Fruit fly (Drosophila melanogaster) whole organism, wandering third instar larva: ENCODE results near the gene CG46463.

ENCODE experiments used
- Abd-B ChIP-seq: fragments of >200 bp; optimal IDR thresholded peaks from 2 replicates; lab custom pipeline; 2017; ENCODE audit warnings: missing biosample characterization, missing genetic modification characterization
- CG32264 ChIP-seq: fragments of 200-800 bp; sonication (Bioruptor generic); optimal IDR thresholded peaks from 2 replicates; lab custom pipeline; 2016; ENCODE audit warnings: missing biosample characterization, missing genetic modification characterization
- CG9705 ChIP-seq: fragments of 200-800 bp; sonication (Bioruptor generic); optimal IDR thresholded peaks from 2 replicates; lab custom pipeline; 2018; ENCODE audit warnings: missing biosample characterization, mild to moderate bottlenecking, missing genetic modification characterization
- CrebA ChIP-seq: fragments of 200-800 bp; sonication (Bioruptor generic); optimal IDR thresholded peaks from 2 replicates; lab custom pipeline; 2016; ENCODE audit warnings: missing biosample characterization, mild to moderate bottlenecking, missing genetic modification characterization, borderline replicate concordance
- Dfd ChIP-seq: fragments of >200 bp; optimal IDR thresholded peaks from 2 replicates; lab custom pipeline; 2017; ENCODE audit warnings: missing biosample characterization, missing genetic modification characterization
- Dif ChIP-seq: fragments of 200-275, 200-300 bp; sonication (Bioruptor generic); optimal IDR thresholded peaks from 2 replicates; lab custom pipeline; 2018; ENCODE audit warnings: missing biosample characterization, missing genetic modification characterization; ENCODE audit not compliant: partially characterized antibody
- GATAd ChIP-seq: sonication (Bioruptor generic); optimal IDR thresholded peaks from 2 replicates; lab custom pipeline; 2016; ENCODE audit warnings: missing biosample characterization, missing genetic modification characterization
- HLH106 ChIP-seq: fragments of 200-800 bp; optimal IDR thresholded peaks from 3 replicates; lab custom pipeline; 2019; ENCODE audit warnings: missing biosample characterization, mild to moderate bottlenecking, missing genetic modification characterization, moderate library complexity
- Hnf4 ChIP-seq: fragments of 200-800 bp; sonication (Bioruptor generic); optimal IDR thresholded peaks from 2 replicates; lab custom pipeline; 2016; ENCODE audit warnings: missing biosample characterization, mild to moderate bottlenecking, missing genetic modification characterization
- Hr78 ChIP-seq: fragments of >200 bp; optimal IDR thresholded peaks from 2 replicates; lab custom pipeline; 2017; ENCODE audit warnings: missing biosample characterization, missing genetic modification characterization
- Hr83 ChIP-seq: fragments of 200-300 bp; sonication (Bioruptor generic); optimal IDR thresholded peaks from 2 replicates; lab custom pipeline; 2016; ENCODE audit warnings: missing biosample characterization, mild to moderate bottlenecking, missing genetic modification characterization, moderate library complexity; ENCODE audit not compliant: poor library complexity, severe bottlenecking
- Jra ChIP-seq: sonication (Bioruptor generic); optimal IDR thresholded peaks from 2 replicates; lab custom pipeline; 2016; ENCODE audit warnings: missing biosample characterization, missing genetic modification characterization
- Mio ChIP-seq: sonication (Bioruptor generic); optimal IDR thresholded peaks from 2 replicates; lab custom pipeline; 2016; ENCODE audit warnings: missing biosample characterization, missing genetic modification characterization
- Myc ChIP-seq: fragments of >200 bp; optimal IDR thresholded peaks from 2 replicates; lab custom pipeline; 2017
- N ChIP-seq: fragments of >200 bp; optimal IDR thresholded peaks from 2 replicates; lab custom pipeline; 2018; ENCODE audit warnings: missing biosample characterization, missing external identifiers, missing genetic modification characterization
- OdsH ChIP-seq: fragments of 200-800 bp; sonication (Bioruptor generic); optimal IDR thresholded peaks from 2 replicates; lab custom pipeline; 2016; ENCODE audit warnings: missing biosample characterization, mild to moderate bottlenecking, missing genetic modification characterization
- Rel ChIP-seq, 2 experiments: fragments of 200-800 bp; sonication (Bioruptor generic) in 1 of 2; optimal IDR thresholded peaks; 2 replicates in 1 of 2; 3 replicates in 1 of 2; lab custom pipeline; 2016 to 2019; ENCODE audit warnings: mild to moderate bottlenecking in 2 of 2, missing biosample characterization in 2 of 2, missing genetic modification characterization in 2 of 2, moderate library complexity in 1 of 2
- Sp1 ChIP-seq: fragments of 200-800 bp; sonication (Bioruptor generic); optimal IDR thresholded peaks from 3 replicates; lab custom pipeline; 2019; ENCODE audit warnings: missing biosample characterization, mild to moderate bottlenecking, missing genetic modification characterization, moderate library complexity
- dl ChIP-seq, 2 experiments: fragments of 175-275, 200-275 bp in 1 of 2; fragments of 200-275 bp in 1 of 2; sonication (Bioruptor generic); optimal IDR thresholded peaks; lab custom pipeline; 2018; ENCODE audit warnings: mild to moderate bottlenecking in 2 of 2, missing biosample characterization in 2 of 2, missing genetic modification characterization in 2 of 2, moderate library complexity in 2 of 2; ENCODE audit not compliant: partially characterized antibody in 2 of 2, insufficient read depth in 1 of 2
- dmrt93B ChIP-seq: fragments of 200-800 bp; sonication (Bioruptor generic); optimal IDR thresholded peaks from 2 replicates; lab custom pipeline; 2018; ENCODE audit warnings: missing biosample characterization, mild to moderate bottlenecking, missing genetic modification characterization
- dsf ChIP-seq: sonication (Bioruptor generic); optimal IDR thresholded peaks from 2 replicates; lab custom pipeline; 2016; ENCODE audit warnings: missing biosample characterization, missing genetic modification characterization, borderline replicate concordance
- ey ChIP-seq: fragments of 200-800 bp; sonication (Bioruptor generic); optimal IDR thresholded peaks from 2 replicates; lab custom pipeline; 2016; ENCODE audit warnings: missing biosample characterization, missing genetic modification characterization
- foxo ChIP-seq, 2 experiments: fragments of 200-800 bp; sonication (Bioruptor generic); optimal IDR thresholded peaks; 2 replicates in 1 of 2; 3 replicates in 1 of 2; lab custom pipeline; 2016 to 2017; ENCODE audit warnings: missing biosample characterization in 2 of 2, missing genetic modification characterization in 2 of 2
- fru ChIP-seq: fragments of 200-800 bp; sonication (Bioruptor generic); optimal IDR thresholded peaks from 3 replicates; lab custom pipeline; 2016; ENCODE audit warnings: missing biosample characterization, mild to moderate bottlenecking, missing genetic modification characterization
- h ChIP-seq: fragments of 200-800 bp; sonication (Bioruptor generic); optimal IDR thresholded peaks from 3 replicates; lab custom pipeline; 2016; ENCODE audit warnings: missing biosample characterization, mild to moderate bottlenecking, missing genetic modification characterization
- lola ChIP-seq: fragments of >200 bp; optimal IDR thresholded peaks from 2 replicates; lab custom pipeline; 2017; ENCODE audit warnings: missing biosample characterization, missing genetic modification characterization
- psq ChIP-seq: fragments of 200-800 bp; sonication (Bioruptor generic); optimal IDR thresholded peaks from 3 replicates; lab custom pipeline; 2017; ENCODE audit warnings: missing biosample characterization, mild to moderate bottlenecking, missing genetic modification characterization, moderate library complexity
- rgr ChIP-seq: fragments of 200-800 bp; sonication (Bioruptor generic); optimal IDR thresholded peaks from 3 replicates; lab custom pipeline; 2016; ENCODE audit warnings: missing biosample characterization, mild to moderate bottlenecking, missing genetic modification characterization
- sv ChIP-seq: fragments of 200-800 bp; sonication (Bioruptor generic); optimal IDR thresholded peaks from 3 replicates; lab custom pipeline; 2016; ENCODE audit warnings: missing biosample characterization, missing genetic modification characterization
- tai ChIP-seq: sonication (Bioruptor generic); optimal IDR thresholded peaks from 2 replicates; lab custom pipeline; 2016; ENCODE audit warnings: missing biosample characterization, missing genetic modification characterization
- usp ChIP-seq: fragments of >200 bp; optimal IDR thresholded peaks from 2 replicates; lab custom pipeline; 2017; ENCODE audit warnings: missing biosample characterization, missing genetic modification characterization
- woc ChIP-seq: sonication (Bioruptor generic); optimal IDR thresholded peaks from 2 replicates; lab custom pipeline; 2016; ENCODE audit warnings: missing biosample characterization, mild to moderate bottlenecking, missing genetic modification characterization

CG46463 gene

dm6 chr3L:3432656-3433344, 28.3 kb upstream of the CG46463 start (continued):
- TF ChIP-seq dmrt93B (GFP tag; lab: Kevin White, UChicago) (peak; percentile 60), usp (GFP tag; lab: Kevin White, UChicago) (no peak), Jra (GFP tag; lab: Kevin White, UChicago) (peak; percentile 9), Abd-B (GFP tag; lab: Kevin White, UChicago) (no peak), GATAd (GFP tag; lab: Kevin White, UChicago) (no peak), CG32264 (GFP tag; lab: Kevin White, UChicago) (no peak)

DNA sequence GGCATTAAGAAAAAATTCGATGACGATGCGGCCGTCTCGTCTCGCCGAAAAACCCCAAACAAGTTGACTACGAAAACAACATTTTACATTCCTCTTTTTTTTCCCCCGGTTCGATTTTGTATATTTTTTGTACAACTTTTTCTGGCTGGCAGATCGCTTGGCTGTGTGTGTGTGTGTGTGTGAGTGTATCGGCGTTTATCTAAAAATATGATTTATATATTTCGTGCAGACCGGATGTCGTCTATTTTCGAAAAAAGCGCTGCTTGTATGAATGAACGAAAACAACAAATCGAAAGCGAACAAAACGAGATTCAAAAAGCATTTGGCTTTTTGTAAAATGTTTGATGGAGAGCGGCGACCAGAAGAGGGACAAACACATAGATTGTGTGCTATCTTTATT, 27.2 kb upstream of the CG46463 start:
- no peak for TF ChIP-seq ey (GFP tag; lab: Kevin White, UChicago)
- no peak for TF ChIP-seq CrebA (GFP tag; lab: Kevin White, UChicago)
- TF ChIP-seq GATAd (GFP tag; lab: Kevin White, UChicago) = no peak
- TF ChIP-seq Myc (lab: Kevin White, UChicago) = no peak
- TF ChIP-seq sv = no peak
- no peak for TF ChIP-seq Sp1
- peak; percentile 56 for TF ChIP-seq Dfd

dm6 chr3L:3434882-3435281, 26.2 kb upstream of the CG46463 start:
- no peak for TF ChIP-seq CG9705 (GFP tag; lab: Kevin White, UChicago)

DNA sequence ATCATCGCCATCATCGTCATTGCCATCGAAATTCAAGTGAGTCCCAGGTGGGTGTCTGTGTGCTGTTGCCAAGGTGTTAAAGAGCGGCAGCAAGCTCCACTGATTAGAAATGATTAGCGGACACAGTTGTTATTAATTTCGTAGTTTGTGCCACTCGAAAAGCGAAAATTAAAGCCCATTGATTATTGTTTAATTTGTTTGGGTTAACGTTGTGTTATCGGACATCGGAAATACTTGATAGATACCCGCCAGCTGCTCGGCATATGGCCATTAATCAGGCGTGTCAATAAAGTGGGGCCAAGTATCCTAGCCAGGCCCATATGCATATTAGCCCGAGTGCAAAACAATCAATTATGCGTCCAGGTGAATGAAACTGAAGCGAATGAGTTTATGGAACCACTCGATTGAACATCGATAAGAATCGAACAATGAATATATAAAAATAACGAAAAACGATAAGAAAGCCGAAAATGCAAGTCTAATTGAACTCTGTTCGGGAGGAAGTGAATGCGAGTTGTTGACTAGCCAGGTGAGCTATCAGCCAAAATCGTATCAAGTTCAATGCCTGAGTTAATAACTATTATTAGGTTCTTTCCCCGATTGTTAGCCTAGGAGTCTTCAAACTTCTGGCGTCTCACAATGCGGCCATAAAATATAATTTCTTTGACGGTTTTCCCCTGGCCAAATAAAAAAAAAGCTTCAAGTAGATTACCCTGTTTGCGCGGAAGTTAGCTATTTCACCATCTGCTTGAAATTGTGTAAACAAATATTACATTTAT, 25.4 kb upstream of the CG46463 start:
- TF ChIP-seq dl (GFP tag; optimal IDR thresholded peaks at IDR 0.05; lab: Kevin White, UChicago; ENCODE audit: insufficient read depth in 1 of 2, partially characterized antibody in 2 of 2) (peak in 1 of 2 experiments; percentile 14), Dif (GFP tag; lab: Kevin White, UChicago) (no peak), Rel (GFP tag; optimal IDR thresholded peaks at IDR 0.05; lab: Kevin White, UChicago) (no peak), Rel (tag; optimal IDR thresholded peaks at IDR 0.05; lab: Kevin White, UChicago) (peak; percentile 96), Abd-B (GFP tag; lab: Kevin White, UChicago) (no peak), Hr83 (no peak), usp (GFP tag; lab: Kevin White, UChicago) (no peak), CrebA (GFP tag; lab: Kevin White, UChicago) (peak; percentile 85), h (GFP tag; lab: Kevin White, UChicago) (peak; percentile 36)

- TF ChIP-seq dl (GFP tag; optimal IDR thresholded peaks at IDR 0.05; lab: Kevin White, UChicago; ENCODE audit: insufficient read depth in 1 of 2, partially characterized antibody in 2 of 2) = peak in 1 of 2 experiments; percentile 34
- TF ChIP-seq Rel (GFP tag; optimal IDR thresholded peaks at IDR 0.05; lab: Kevin White, UChicago) = no peak
- TF ChIP-seq Rel (tag; optimal IDR thresholded peaks at IDR 0.05; lab: Kevin White, UChicago) = no peak
- no peak for TF ChIP-seq Dfd
- peak; percentile 73 for TF ChIP-seq Sp1
- TF ChIP-seq N (GFP tag; lab: Kevin White, UChicago) = no peak
- TF ChIP-seq dmrt93B (GFP tag; lab: Kevin White, UChicago) = no peak
- TF ChIP-seq foxo (GFP tag; optimal IDR thresholded peaks at IDR 0.05; lab: Kevin White, UChicago) = peak in 1 of 2 experiments; percentile 50
- no peak for TF ChIP-seq dsf (GFP tag; lab: Kevin White, UChicago)
- no peak for TF ChIP-seq Mio
- no peak for TF ChIP-seq Hnf4 (GFP tag; lab: Kevin White, UChicago)
- TF ChIP-seq ey (GFP tag; lab: Kevin White, UChicago) = no peak
- peak; percentile 42 for TF ChIP-seq h (GFP tag; lab: Kevin White, UChicago)
- peak; percentile 64 for TF ChIP-seq HLH106 (tag; lab: Kevin White, UChicago)
- TF ChIP-seq lola (GFP tag; lab: Kevin White, UChicago) = no peak
- TF ChIP-seq usp (GFP tag; lab: Kevin White, UChicago) = no peak
- TF ChIP-seq CrebA (GFP tag; lab: Kevin White, UChicago) = no peak
- TF ChIP-seq rgr (GFP tag; lab: Kevin White, UChicago) = peak; percentile 32
- no peak for TF ChIP-seq woc (GFP tag; lab: Kevin White, UChicago)
- TF ChIP-seq psq (GFP tag; lab: Kevin White, UChicago) = peak; percentile 65
- no peak for TF ChIP-seq Abd-B (GFP tag; lab: Kevin White, UChicago)
- peak; percentile 42 for TF ChIP-seq tai (GFP tag; lab: Kevin White, UChicago)
- TF ChIP-seq fru (GFP tag; lab: Kevin White, UChicago) = peak; percentile 9
- TF ChIP-seq OdsH (GFP tag; lab: Kevin White, UChicago) = peak; percentile 61
- no peak for TF ChIP-seq Hr78 (GFP tag; lab: Kevin White, UChicago)
Measured at dm6 chr3L:3436838-3437663, 24.1 kb upstream of the CG46463 start.
